Fruit fly (Drosophila melanogaster) whole organism, pupa: ENCODE measurements around the gene side-III.

Experiments
- CG13204 ChIP-seq: fragments of 200-800 bp; sonication (Bioruptor generic); optimal IDR thresholded peaks from 2 replicates; lab custom pipeline; 2018; ENCODE audit warnings: missing biosample characterization, mild to moderate bottlenecking, missing genetic modification characterization, moderate library complexity
- CG17806 ChIP-seq: fragments of 200-800 bp; sonication (Bioruptor generic); optimal IDR thresholded peaks from 2 replicates; lab custom pipeline; 2018; ENCODE audit warnings: missing biosample characterization, mild to moderate bottlenecking, missing genetic modification characterization, moderate library complexity
- CG8159 ChIP-seq: fragments of 200-800 bp; sonication (Bioruptor generic); optimal IDR thresholded peaks from 3 replicates; lab custom pipeline; 2018; ENCODE audit warnings: missing biosample characterization, mild to moderate bottlenecking, missing genetic modification characterization, moderate library complexity
- CG9948 ChIP-seq: fragments of 200-800 bp; sonication (Bioruptor generic); optimal IDR thresholded peaks from 2 replicates; lab custom pipeline; 2018; ENCODE audit warnings: missing biosample characterization, mild to moderate bottlenecking, missing genetic modification characterization, moderate library complexity
- EcR ChIP-seq: fragments of 200-800 bp; sonication (Bioruptor generic); optimal IDR thresholded peaks from 3 replicates; lab custom pipeline; 2019; ENCODE audit warnings: missing biosample characterization, missing genetic modification characterization, mild to moderate bottlenecking, moderate library complexity, missing genetic modification reagents
- Ets98B ChIP-seq: fragments of 200-800 bp; sonication (Bioruptor generic); IDR thresholded peaks from 2 replicates; pipeline ENCODE4 v1.3.6; 2022; ENCODE audit warnings: missing biosample characterization, missing genetic modification characterization
- fd96Ca ChIP-seq: fragments of 200-800 bp; sonication (Bioruptor generic); IDR thresholded peaks from 3 replicates; pipeline ENCODE4 v1.3.6; 2022; ENCODE audit warnings: missing biosample characterization, missing genetic modification characterization
- rn ChIP-seq: fragments of 200-800 bp; sonication (Bioruptor generic); IDR thresholded peaks from 2 replicates; pipeline ENCODE4 v1.3.6; 2022; ENCODE audit warnings: missing biosample characterization, missing genetic modification characterization

DNA sequence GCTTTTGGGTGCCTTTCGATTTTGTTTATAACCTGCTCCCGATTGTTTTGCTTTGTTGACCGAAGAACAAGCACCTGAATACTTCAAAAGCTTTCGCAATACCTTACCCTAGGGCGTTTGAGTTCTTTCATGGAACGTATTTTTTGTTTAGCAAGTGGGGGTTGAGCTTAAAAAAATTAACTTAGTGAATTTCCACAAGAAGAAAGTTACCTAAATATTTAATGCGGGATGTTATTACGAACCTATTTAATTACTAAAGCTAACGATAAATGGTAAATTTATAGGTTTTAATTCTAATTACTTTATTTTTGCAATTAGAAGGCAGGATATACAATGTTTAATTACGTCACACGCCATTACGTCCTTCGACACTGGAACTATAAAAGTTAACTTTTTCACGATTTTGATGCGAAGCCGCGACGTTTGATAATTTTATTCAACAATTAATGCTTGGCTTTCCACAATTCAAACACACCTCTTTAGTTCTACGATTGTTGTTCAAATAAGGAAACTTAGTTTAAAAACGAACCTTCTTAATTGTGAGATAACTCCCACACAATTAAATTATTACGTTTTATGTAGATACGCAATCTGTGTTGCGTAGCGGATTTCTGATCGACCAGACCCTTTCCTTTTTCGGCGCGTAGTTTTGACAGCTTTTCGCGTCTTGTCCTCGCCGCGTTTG is 98.0 kb downstream of the side-III start:
- TF ChIP-seq Ets98B (GFP tag; lab: Robert Waterston, UW), result peak; percentile 33
- TF ChIP-seq CG17806 (tag; lab: Kevin White, UChicago), result peak; percentile 12
- peak; percentile 59; the same call in 1 of the 3 replicates for TF ChIP-seq fd96Ca (GFP tag; lab: Robert Waterston, UW)
- TF ChIP-seq CG13204 (GFP tag; lab: Kevin White, UChicago), result no peak
- peak; percentile 35 for TF ChIP-seq CG8159 (tag; lab: Kevin White, UChicago)
- no peak for TF ChIP-seq rn
- no peak for TF ChIP-seq EcR
- peak; percentile 14 for TF ChIP-seq CG9948
